Worm (Caenorhabditis elegans): ENCODE results near the gene C02F5.10.

C02F5.10 gene

ce11 chrIII:8240948-8241347 lies 8.3 kb downstream of the C02F5.10 start:
- TF ChIP-seq hlh-4 (tag; optimal IDR thresholded peaks at IDR 0.05) (no peak), swsn-7 (tag; optimal IDR thresholded peaks at IDR 0.05) (no peak), sptf-1 (tag; optimal IDR thresholded peaks at IDR 0.05) (no peak), nhr-90 (tag; optimal IDR thresholded peaks at IDR 0.05; ENCODE audit: poor library complexity) (no peak), Y116A8C.19 (tag; optimal IDR thresholded peaks at IDR 0.05; ENCODE audit: borderline replicate concordance) (no peak), ceh-63 (GFP tag; optimal IDR thresholded peaks at IDR 0.05) (no peak), ceh-88 (GFP tag; IDR thresholded peaks at IDR 0.05) (no peak), xbp-1 (tag; optimal IDR thresholded peaks at IDR 0.05) (no peak), egl-27 (tag; optimal IDR thresholded peaks at IDR 0.05) (no peak), egl-13 (tag; optimal IDR thresholded peaks at IDR 0.05) (no peak), lin-15B (tag; optimal IDR thresholded peaks at IDR 0.05) (no peak), elt-3 (tag; optimal IDR thresholded peaks at IDR 0.05) (no peak), unc-130 (tag; optimal IDR thresholded peaks at IDR 0.05) (no peak), hpl-2 (GFP tag; optimal IDR thresholded peaks at IDR 0.05) (no peak)

ce11 chrIII:8240247-8240646 lies 9.0 kb downstream of the C02F5.10 start:
- TF ChIP-seq dsc-1 (tag; optimal IDR thresholded peaks at IDR 0.05) (no peak), ces-1 (GFP tag; optimal IDR thresholded peaks at IDR 0.05) (no peak), nhr-20 (tag; optimal IDR thresholded peaks at IDR 0.05) (peak; percentile 12)

ce11 chrIII:8239325-8239724 lies 10.0 kb downstream of the C02F5.10 start, which contains the start of gene tsp-1:
Gene tsp-1 (minus strand): TSS chrIII:8239423.
- no peak for TF ChIP-seq efl-1 (optimal IDR thresholded peaks at IDR 0.05)
- peak in 1 of 2 experiments; percentile 69 for TF ChIP-seq efl-1 (GFP tag; optimal IDR thresholded peaks at IDR 0.05 in 1 of 2)
- no peak for TF ChIP-seq dsc-1 (tag; optimal IDR thresholded peaks at IDR 0.05)

- TF ChIP-seq elt-2 (tag; optimal IDR thresholded peaks at IDR 0.05): peak; percentile 47
- no peak for TF ChIP-seq efl-3 (GFP tag; optimal IDR thresholded peaks at IDR 0.05)
These were observed 11.5 kb downstream of the C02F5.10 start, which contains the start of gene tsp-2 for ce11 chrIII:8237827-8238226. Gene tsp-2 (minus strand): TSS chrIII:8237935.

- TF ChIP-seq ztf-4 (tag; optimal IDR thresholded peaks at IDR 0.05): no peak
These were observed 13.4 kb downstream of the C02F5.10 start, which contains the start of gene C02F5.5 for ce11 chrIII:8235880-8236279. Gene C02F5.5 (plus strand): TSS chrIII:8236180.

- TF ChIP-seq blmp-1 (tag; optimal IDR thresholded peaks at IDR 0.05) (peak; percentile 95), nhr-76 (tag; optimal IDR thresholded peaks at IDR 0.05) (no peak), C16A3.4 (tag; optimal IDR thresholded peaks at IDR 0.05) (no peak), nhr-85 (tag) (peak; percentile 48), sox-4 (tag; optimal IDR thresholded peaks at IDR 0.05) (no peak)
These were observed 13.9 kb downstream of the C02F5.10 start, which contains the start of gene C02F5.14 for ce11 chrIII:8235358-8235757. Gene C02F5.14 (minus strand): TSS chrIII:8235514.

ce11 chrIII:8232634-8233033 lies 16.6 kb downstream of the C02F5.10 start, which contains the start of gene henn-1:
Gene henn-1 (plus strand): TSS chrIII:8232651.
- TF ChIP-seq ceh-88 (GFP tag; IDR thresholded peaks at IDR 0.05): no peak
- TF ChIP-seq lin-13 (GFP tag; optimal IDR thresholded peaks at IDR 0.05): no peak
- peak in 1 of 2 experiments; percentile 15 for TF ChIP-seq lsy-2 (tag; optimal IDR thresholded peaks at IDR 0.05)
- TF ChIP-seq ceh-63 (GFP tag; optimal IDR thresholded peaks at IDR 0.05): no peak
- TF ChIP-seq fos-1 (tag; optimal IDR thresholded peaks at IDR 0.05): no peak
- no peak for TF ChIP-seq hlh-17 (GFP tag; optimal IDR thresholded peaks at IDR 0.05; ENCODE audit: borderline replicate concordance)
- TF ChIP-seq efl-1 (optimal IDR thresholded peaks at IDR 0.05): no peak
- peak in 1 of 2 experiments; percentile 90 for TF ChIP-seq efl-1 (GFP tag; optimal IDR thresholded peaks at IDR 0.05 in 1 of 2)
- no peak for TF ChIP-seq xbp-1 (tag; optimal IDR thresholded peaks at IDR 0.05)
- TF ChIP-seq irx-1 (tag; optimal IDR thresholded peaks at IDR 0.05): peak; percentile 3
- TF ChIP-seq ama-1 (optimal IDR thresholded peaks at IDR 0.05): peak; percentile 22
- no peak for TF ChIP-seq lin-35 (GFP tag; optimal IDR thresholded peaks at IDR 0.05)
- TF ChIP-seq sox-4 (tag; optimal IDR thresholded peaks at IDR 0.05): no peak
- TF ChIP-seq nhr-47 (tag; optimal IDR thresholded peaks at IDR 0.05): peak; percentile 4

Data from whole organism, L1 larva.